Fruit fly (Drosophila melanogaster) whole organism: Measurements from ENCODE around the gene Npc2e.

Experiments
- CG8478 ChIP-seq: fragments of >200 bp; optimal IDR thresholded peaks from 2 replicates; lab custom pipeline; 2018; ENCODE audit warnings: inconsistent platforms
- Dll ChIP-seq: fragments of >200 bp; optimal IDR thresholded peaks from 2 replicates; lab custom pipeline; 2017
- EcR ChIP-seq, 2 experiments: fragments of >200 bp; optimal IDR thresholded peaks; 2 replicates each; lab custom pipeline; 2017; ENCODE audit warnings: missing biosample characterization in 2 of 2, missing genetic modification characterization in 2 of 2, missing genetic modification reagents in 2 of 2
- pan ChIP-seq: fragments of >200 bp; optimal IDR thresholded peaks from 2 replicates; lab custom pipeline; 2017
- psq ChIP-seq: fragments of >200 bp; optimal IDR thresholded peaks from 2 replicates; lab custom pipeline; 2017
- usp ChIP-seq: fragments of >200 bp; optimal IDR thresholded peaks from 2 replicates; lab custom pipeline; 2017; ENCODE audit warnings: missing biosample characterization, missing genetic modification characterization, mixed read lengths

Npc2e gene

dm6 chr3R:10089171-10089664 is 36.1 kb downstream of the Npc2e start:
- TF ChIP-seq pan (no peak), psq (no peak), Dll (lab: Kevin White, UChicago) (peak; percentile 94), CG8478 (peak; percentile 62), usp (GFP tag; lab: Kevin White, UChicago) (no peak), EcR (GFP tag; optimal IDR thresholded peaks at IDR 0.05; lab: Kevin White, UChicago) (no peak)

- no peak for TF ChIP-seq Dll (lab: Kevin White, UChicago)
Observed at dm6 chr3R:10090906-10091305, 37.8 kb downstream of the Npc2e start.

DNA sequence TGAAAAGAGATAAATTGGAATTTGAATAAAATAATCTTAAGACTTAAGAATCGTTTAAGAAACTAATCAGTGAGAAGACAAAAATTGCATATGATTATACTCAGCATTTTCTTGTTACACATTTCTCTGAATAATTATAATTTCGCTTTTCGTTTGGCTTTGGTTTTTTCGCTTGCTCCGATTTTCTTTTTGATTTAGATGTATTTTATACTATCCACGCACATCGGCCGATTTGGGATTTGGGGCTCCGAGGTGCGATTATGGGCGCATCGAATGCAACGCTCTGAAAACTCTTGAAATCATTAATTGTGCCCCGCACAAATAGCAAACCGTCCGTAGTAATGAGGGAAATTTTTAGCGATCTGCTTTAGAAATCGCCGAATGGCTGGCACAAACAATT is 38.4 kb downstream of the Npc2e start:
- TF ChIP-seq Dll (lab: Kevin White, UChicago) = no peak
- no peak for TF ChIP-seq usp (GFP tag; lab: Kevin White, UChicago)
- TF ChIP-seq pan = no peak
- no peak for TF ChIP-seq CG8478
- no peak for TF ChIP-seq EcR (GFP tag; optimal IDR thresholded peaks at IDR 0.05; lab: Kevin White, UChicago)
- no peak for TF ChIP-seq psq

DNA sequence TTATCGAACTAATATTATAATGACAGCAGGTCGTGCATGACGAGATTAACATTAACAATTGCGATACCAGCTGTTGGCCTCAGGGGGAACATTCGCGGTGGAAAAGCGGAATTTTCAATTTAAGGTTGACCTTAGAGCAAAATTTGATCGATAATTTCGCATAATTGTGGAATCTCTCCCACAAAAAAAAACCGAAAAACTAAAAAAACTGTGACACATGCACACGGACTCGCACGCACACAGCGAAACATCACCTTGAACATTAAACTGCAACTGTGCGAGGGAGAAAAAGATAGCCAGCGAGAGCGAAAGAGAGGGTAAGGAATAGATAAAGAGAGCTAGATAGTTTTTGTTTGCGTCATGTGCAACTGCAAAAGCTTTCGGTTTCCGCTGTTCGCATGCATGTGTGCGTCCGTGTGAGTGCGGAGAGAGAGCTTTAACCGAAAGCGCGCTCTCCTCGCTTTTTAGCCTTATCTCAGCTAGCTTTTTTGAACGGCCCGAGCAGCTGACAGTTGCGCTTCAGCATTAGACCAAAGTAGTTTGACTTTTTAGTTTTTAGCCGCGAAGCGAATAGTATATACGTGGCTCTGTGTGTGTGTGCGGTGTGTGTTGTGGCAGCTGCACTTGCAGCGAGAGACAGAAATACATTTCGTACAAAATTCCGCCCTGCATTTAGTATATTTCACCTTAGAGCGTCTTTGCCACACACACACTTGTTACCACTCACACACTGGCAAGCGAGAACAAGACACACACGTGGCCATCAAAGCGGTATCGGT is 40.3 kb downstream of the Npc2e start:
- TF ChIP-seq CG8478 (no peak), psq (no peak)

DNA sequence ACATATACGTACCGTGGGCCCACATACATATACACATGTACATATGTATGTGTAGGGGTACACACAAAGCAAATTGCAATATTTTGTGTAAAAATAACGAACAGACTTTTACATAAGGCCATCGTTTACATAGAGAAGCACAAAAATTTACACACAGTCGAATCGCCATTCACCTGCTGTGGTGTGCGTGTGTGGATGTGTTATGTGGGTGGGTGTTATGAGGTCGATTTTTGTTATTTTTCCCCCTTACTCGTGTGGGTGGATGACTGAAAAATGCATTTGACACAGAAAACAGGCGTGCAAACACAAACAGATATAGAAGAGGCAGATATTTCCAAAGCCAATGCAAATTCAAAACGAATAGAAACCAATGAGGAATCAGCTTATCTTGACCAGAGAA is 41.9 kb downstream of the Npc2e start:
- TF ChIP-seq usp (GFP tag; lab: Kevin White, UChicago) (no peak), pan (no peak), CG8478 (no peak), Dll (lab: Kevin White, UChicago) (no peak), psq (no peak), EcR (GFP tag; optimal IDR thresholded peaks at IDR 0.05; lab: Kevin White, UChicago) (no peak)

DNA sequence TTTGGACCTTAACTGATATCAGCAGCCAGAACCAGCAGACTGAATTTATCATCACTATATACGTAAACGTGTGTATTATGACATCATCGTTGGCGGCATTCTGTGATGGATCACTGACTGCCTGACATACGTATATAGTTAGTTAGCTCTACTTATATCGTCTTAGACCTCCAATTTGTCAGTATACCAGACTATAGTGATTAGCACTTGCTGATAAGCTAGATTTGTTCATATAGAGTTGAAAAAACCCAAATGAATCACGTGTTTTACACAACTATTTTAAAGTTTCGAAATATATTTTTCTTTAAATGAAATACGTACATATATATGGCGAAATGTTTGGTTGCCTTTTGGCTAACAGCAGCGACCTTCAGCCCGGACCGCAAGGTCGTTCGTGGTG is 42.6 kb downstream of the Npc2e start:
- TF ChIP-seq pan = no peak

DNA sequence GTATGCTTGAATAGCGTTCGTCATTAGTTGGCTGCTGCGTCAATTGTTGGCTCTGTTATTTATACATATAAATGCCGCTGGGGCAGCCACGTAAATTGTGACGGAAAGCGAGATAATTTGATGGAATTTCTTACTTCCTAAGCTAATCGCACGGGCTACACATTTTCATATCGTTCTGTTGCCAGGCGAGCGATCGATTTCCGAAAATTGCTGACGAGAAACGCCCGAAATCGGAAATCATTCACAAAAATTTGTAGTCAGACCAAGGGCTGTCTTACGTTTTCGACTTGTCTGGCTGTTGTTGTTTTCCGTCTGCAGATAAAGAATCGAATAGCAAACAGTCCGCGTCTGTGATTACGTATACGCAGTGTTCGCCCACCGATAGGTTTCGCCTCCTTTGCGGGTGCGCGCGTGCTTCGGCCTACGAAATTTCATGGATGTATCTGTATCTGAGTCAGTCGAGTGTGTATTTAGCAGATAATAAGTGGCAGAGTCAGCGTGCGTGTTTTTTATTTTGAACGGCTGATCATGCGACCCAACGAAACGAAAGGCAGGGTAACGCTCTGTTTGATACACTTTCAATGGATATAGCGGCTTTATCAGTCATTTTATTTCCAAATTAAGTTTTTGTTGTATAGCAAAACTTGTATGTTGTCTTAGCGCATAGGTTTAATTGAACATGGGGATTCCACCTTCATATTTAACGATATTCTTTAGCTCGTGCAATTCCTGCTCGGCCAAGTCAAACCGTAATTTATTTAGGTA is 44.6 kb downstream of the Npc2e start:
- TF ChIP-seq pan (no peak), usp (GFP tag; lab: Kevin White, UChicago) (no peak), psq (no peak), Dll (lab: Kevin White, UChicago) (no peak)

dm6 chr3R:10098296-10098675 is 45.2 kb downstream of the Npc2e start:
- TF ChIP-seq Dll (lab: Kevin White, UChicago) (no peak), CG8478 (no peak), EcR (GFP tag; optimal IDR thresholded peaks at IDR 0.05; lab: Kevin White, UChicago) (no peak), psq (no peak), usp (GFP tag; lab: Kevin White, UChicago) (no peak)

DNA sequence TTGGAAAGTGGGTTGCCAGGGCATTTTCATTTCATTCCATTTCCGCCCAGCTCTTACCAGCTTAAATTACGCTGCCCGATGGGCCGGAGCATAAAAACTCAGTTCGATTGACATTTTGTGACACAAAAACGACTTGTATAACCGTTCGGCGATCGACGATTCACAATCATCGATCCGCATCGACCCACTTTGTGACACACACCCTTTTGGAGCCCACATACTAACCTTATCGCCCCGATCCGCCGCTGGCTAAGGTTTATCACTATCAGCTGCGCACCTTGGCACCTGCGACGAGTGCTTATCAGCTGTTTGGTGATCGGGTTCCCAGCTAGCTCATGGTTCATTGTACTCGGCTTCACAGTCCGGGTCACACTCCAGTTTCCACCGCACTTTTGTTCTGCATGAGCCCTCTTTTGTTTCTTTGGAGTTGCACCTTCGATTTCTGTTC is 46.3 kb downstream of the Npc2e start:
- TF ChIP-seq EcR (GFP tag; optimal IDR thresholded peaks at IDR 0.05; lab: Kevin White, UChicago) = no peak
- no peak for TF ChIP-seq pan
- TF ChIP-seq usp (GFP tag; lab: Kevin White, UChicago) = no peak
- no peak for TF ChIP-seq CG8478
- TF ChIP-seq Dll (lab: Kevin White, UChicago) = no peak
- no peak for TF ChIP-seq psq

- TF ChIP-seq EcR (GFP tag; optimal IDR thresholded peaks at IDR 0.05; lab: Kevin White, UChicago) (no peak), usp (GFP tag; lab: Kevin White, UChicago) (no peak)
Observed at dm6 chr3R:10100498-10101196, 47.5 kb downstream of the Npc2e start.
